Fruit fly (Drosophila melanogaster) whole organism, embryonic: Measurements from ENCODE around the gene Sec8.
A peak's percentile ranks its signal among the peaks of the same experiment; 100 is the strongest.

Experiments
- Adf1 ChIP-seq: fragments of 200-800 bp; sonication (Bioruptor generic); IDR thresholded peaks from 2 replicates; pipeline ENCODE4 v1.3.6; 2022; ENCODE audit warnings: missing biosample characterization, missing genetic modification characterization
- Atf3 ChIP-seq: fragments of 200-800 bp; sonication (Bioruptor generic); optimal IDR thresholded peaks from 3 replicates; lab custom pipeline; 2016; ENCODE audit warnings: missing biosample characterization, missing genetic modification characterization
- Bteb2 ChIP-seq: fragments of 200-800 bp; sonication (Bioruptor generic); optimal IDR thresholded peaks from 2 replicates; lab custom pipeline; 2016; ENCODE audit warnings: missing biosample characterization, missing genetic modification characterization
- CG10209 ChIP-seq: fragments of 200-800 bp; sonication (Bioruptor generic); optimal IDR thresholded peaks from 3 replicates; lab custom pipeline; 2017; ENCODE audit warnings: missing biosample characterization, mild to moderate bottlenecking, missing genetic modification characterization, missing genetic modification reagents
- CG11695 ChIP-seq: fragments of 200-800 bp; sonication (Bioruptor generic); IDR thresholded peaks from 3 replicates; pipeline ENCODE4 v1.3.6; 2022; ENCODE audit warnings: missing biosample characterization, missing genetic modification characterization
- CG12391 ChIP-seq: fragments of 200-800 bp; sonication (Bioruptor generic); optimal IDR thresholded peaks from 3 replicates; lab custom pipeline; 2018; ENCODE audit warnings: missing biosample characterization, mild to moderate bottlenecking, missing genetic modification characterization, moderate library complexity
- CG14965 ChIP-seq: fragments of 200-800 bp; sonication (Bioruptor generic); optimal IDR thresholded peaks from 2 replicates; lab custom pipeline; 2016; ENCODE audit warnings: missing biosample characterization, missing genetic modification characterization, borderline replicate concordance
- CG17359 ChIP-seq: fragments of 200-800 bp; sonication (Bioruptor generic); optimal IDR thresholded peaks from 3 replicates; lab custom pipeline; 2018; ENCODE audit warnings: missing biosample characterization, mild to moderate bottlenecking, missing genetic modification characterization, moderate library complexity
- CG2116 ChIP-seq: fragments of 200-800 bp; sonication (Bioruptor generic); optimal IDR thresholded peaks from 3 replicates; lab custom pipeline; 2018; ENCODE audit warnings: missing biosample characterization, mild to moderate bottlenecking, missing genetic modification characterization
- CG2199 ChIP-seq: fragments of 200-800 bp; sonication (Bioruptor generic); IDR thresholded peaks from 3 replicates; pipeline ENCODE4 v1.3.6; 2022; ENCODE audit warnings: missing biosample characterization, missing genetic modification characterization
- CG42726 ChIP-seq: fragments of 200-800 bp; sonication (Bioruptor generic); IDR thresholded peaks from 2 replicates; pipeline ENCODE4 v1.3.6; 2022; ENCODE audit warnings: missing biosample characterization, missing genetic modification characterization; ENCODE audit not compliant: partially characterized antibody
- CG8089 ChIP-seq: fragments of 200-800 bp; sonication (Bioruptor generic); optimal IDR thresholded peaks from 3 replicates; lab custom pipeline; 2016; ENCODE audit warnings: missing biosample characterization, missing genetic modification characterization
- CG8290 ChIP-seq, 3 experiments: fragments of 200-800 bp; sonication (Bioruptor generic); optimal IDR thresholded peaks; 2 replicates each; lab custom pipeline; 2016 to 2019; ENCODE audit warnings: missing biosample characterization in 3 of 3, missing genetic modification characterization in 3 of 3, mild to moderate bottlenecking in 2 of 3, moderate library complexity in 1 of 3
- CG9797 ChIP-seq: fragments of 200-800 bp; sonication (Bioruptor generic); optimal IDR thresholded peaks from 3 replicates; lab custom pipeline; 2018; ENCODE audit warnings: missing biosample characterization, mild to moderate bottlenecking, missing genetic modification characterization
- CHES-1-like ChIP-seq: fragments of 200-800 bp; sonication (Bioruptor generic); optimal IDR thresholded peaks from 2 replicates; lab custom pipeline; 2016; ENCODE audit warnings: missing biosample characterization, missing genetic modification characterization
- Deaf1 ChIP-seq: fragments of 200-800 bp; optimal IDR thresholded peaks from 3 replicates; lab custom pipeline; 2019; ENCODE audit warnings: missing biosample characterization, mild to moderate bottlenecking, missing genetic modification characterization, moderate library complexity
- Doc2 ChIP-seq: fragments of 200-800 bp; sonication (Bioruptor generic); IDR thresholded peaks from 2 replicates; pipeline ENCODE4 v1.3.6; 2022; ENCODE audit warnings: missing biosample characterization, missing genetic modification characterization
- GATAe ChIP-seq: fragments of 200-800 bp; sonication (Bioruptor generic); conservative IDR thresholded peaks from 2 replicates; pipeline ENCODE4 v1.3.6; 2022; ENCODE audit warnings: missing biosample characterization, missing genetic modification characterization
- H15 ChIP-seq: fragments of 200-800 bp; sonication (Bioruptor generic); IDR thresholded peaks from 3 replicates; pipeline ENCODE4 v1.3.6; 2022; ENCODE audit warnings: missing biosample characterization, missing genetic modification characterization
- Hr51 ChIP-seq, 2 experiments: fragments of 200-800 bp; sonication (Bioruptor generic); optimal IDR thresholded peaks; 2 replicates in 1 of 2; 3 replicates in 1 of 2; lab custom pipeline; 2016 to 2018; ENCODE audit warnings: missing biosample characterization in 2 of 2, missing genetic modification characterization in 2 of 2, mild to moderate bottlenecking in 1 of 2, moderate library complexity in 1 of 2
- Kr ChIP-seq: fragments of 200-800 bp; sonication (Bioruptor generic); optimal IDR thresholded peaks from 2 replicates; lab custom pipeline; 2017; ENCODE audit warnings: missing biosample characterization, mild to moderate bottlenecking, missing genetic modification characterization
- Lhr ChIP-seq: fragments of 200-800 bp; sonication (Bioruptor generic); optimal IDR thresholded peaks from 3 replicates; lab custom pipeline; 2017; ENCODE audit warnings: mild to moderate bottlenecking, missing biosample characterization, missing genetic modification reagents, missing genetic modification characterization
- MBD-R2 ChIP-seq: fragments of 200-800 bp; sonication (Bioruptor generic); IDR thresholded peaks from 2 replicates; pipeline ENCODE4 v1.3.6; 2022; ENCODE audit warnings: missing biosample characterization, missing genetic modification characterization
- Mad ChIP-seq: fragments of 200-800 bp; sonication (Bioruptor generic); optimal IDR thresholded peaks from 2 replicates; lab custom pipeline; 2016; ENCODE audit warnings: missing biosample characterization, missing genetic modification characterization
- Ravus ChIP-seq: fragments of 200-800 bp; sonication (Bioruptor generic); IDR thresholded peaks from 2 replicates; pipeline ENCODE4 v1.3.6; 2022; ENCODE audit warnings: missing biosample characterization, missing genetic modification characterization
- Sin3A ChIP-seq: fragments of >200 bp; optimal IDR thresholded peaks from 2 replicates; lab custom pipeline; 2018
- Ssrp ChIP-seq: fragments of 200-800 bp; sonication (Bioruptor generic); optimal IDR thresholded peaks from 2 replicates; lab custom pipeline; 2018; ENCODE audit warnings: missing biosample characterization, mild to moderate bottlenecking, missing genetic modification characterization, moderate library complexity
- TFAM ChIP-seq: fragments of 200-800 bp; sonication (Bioruptor generic); optimal IDR thresholded peaks from 2 replicates; lab custom pipeline; 2017; ENCODE audit warnings: missing biosample characterization, missing genetic modification characterization, inconsistent platforms
- caup ChIP-seq: fragments of 200-800 bp; sonication (Bioruptor generic); optimal IDR thresholded peaks from 3 replicates; lab custom pipeline; 2017; ENCODE audit warnings: missing biosample characterization, mild to moderate bottlenecking, missing genetic modification characterization, moderate library complexity; ENCODE audit not compliant: severe bottlenecking
- corto ChIP-seq: fragments of 200-800 bp; sonication (Bioruptor generic); optimal IDR thresholded peaks from 2 replicates; lab custom pipeline; 2016; ENCODE audit warnings: missing biosample characterization, mild to moderate bottlenecking, missing genetic modification characterization, moderate library complexity
- danr ChIP-seq: fragments of 200-800 bp; sonication (Bioruptor generic); IDR thresholded peaks from 2 replicates; pipeline ENCODE4 v1.3.6; 2022; ENCODE audit warnings: missing biosample characterization, missing genetic modification characterization
- fd102C ChIP-seq: fragments of 200-800 bp; sonication (Bioruptor generic); optimal IDR thresholded peaks from 2 replicates; lab custom pipeline; 2018; ENCODE audit warnings: missing biosample characterization, mild to moderate bottlenecking, missing genetic modification characterization, moderate library complexity
- gt ChIP-seq: fragments of 200-800 bp; sonication (Bioruptor generic); IDR thresholded peaks from 2 replicates; pipeline ENCODE4 v1.3.6; 2022; ENCODE audit warnings: missing biosample characterization, missing genetic modification characterization
- lmd ChIP-seq: fragments of 200-800 bp; sonication (Bioruptor generic); IDR thresholded peaks from 2 replicates; pipeline ENCODE4 v1.3.6; 2022; ENCODE audit warnings: missing biosample characterization, missing genetic modification characterization
- lola ChIP-seq, 3 experiments: fragments of >200 bp in 2 of 3; fragments of 200-800 bp in 1 of 3; sonication (Bioruptor generic) in 1 of 3; optimal IDR thresholded peaks; 2 replicates each; lab custom pipeline; 2017 to 2019; ENCODE audit warnings: missing biosample characterization in 3 of 3, missing genetic modification characterization in 3 of 3, mild to moderate bottlenecking in 1 of 3, moderate library complexity in 1 of 3
- mirr ChIP-seq: fragments of 200-800 bp; sonication (Bioruptor generic); optimal IDR thresholded peaks from 3 replicates; lab custom pipeline; 2018; ENCODE audit warnings: missing biosample characterization, mild to moderate bottlenecking, missing genetic modification characterization
- pfk ChIP-seq: fragments of 200-800 bp; sonication (Bioruptor generic); optimal IDR thresholded peaks from 2 replicates; lab custom pipeline; 2018; ENCODE audit warnings: missing biosample characterization, mild to moderate bottlenecking, missing genetic modification characterization, moderate library complexity
- pum ChIP-seq: fragments of 200-800 bp; sonication (Bioruptor generic); optimal IDR thresholded peaks from 2 replicates; lab custom pipeline; 2016; ENCODE audit warnings: missing biosample characterization, missing genetic modification characterization
- repo ChIP-seq: fragments of 200-800 bp; sonication (Bioruptor generic); optimal IDR thresholded peaks from 2 replicates; lab custom pipeline; 2016; ENCODE audit warnings: missing biosample characterization, missing genetic modification characterization
- run ChIP-seq: fragments of 200-800 bp; sonication (Bioruptor generic); optimal IDR thresholded peaks from 3 replicates; lab custom pipeline; 2018; ENCODE audit warnings: missing biosample characterization, mild to moderate bottlenecking, missing genetic modification characterization
- sim ChIP-seq: fragments of 200-800 bp; sonication (Bioruptor generic); IDR thresholded peaks from 2 replicates; pipeline ENCODE4 v1.3.6; 2022; ENCODE audit warnings: missing biosample characterization, missing genetic modification characterization
- slp2 ChIP-seq: fragments of 200-800 bp; sonication (Bioruptor generic); optimal IDR thresholded peaks from 2 replicates; lab custom pipeline; 2016; ENCODE audit warnings: missing biosample characterization, missing genetic modification characterization
- sna ChIP-seq: fragments of 200-800 bp; sonication (Bioruptor generic); IDR thresholded peaks from 2 replicates; pipeline ENCODE4 v1.3.6; 2022; ENCODE audit warnings: missing biosample characterization, missing genetic modification characterization; ENCODE audit not compliant: partially characterized antibody
- tgo ChIP-seq: fragments of 200-800 bp; sonication (Bioruptor generic); IDR thresholded peaks from 3 replicates; pipeline ENCODE4 v1.3.6; 2022; ENCODE audit warnings: missing biosample characterization, missing genetic modification characterization
- toy ChIP-seq: fragments of 200-800 bp; sonication (Bioruptor generic); IDR thresholded peaks from 2 replicates; pipeline ENCODE4 v1.3.6; 2022; ENCODE audit warnings: missing biosample characterization, missing genetic modification characterization
- ttk ChIP-seq: fragments of 200-800 bp; sonication (Bioruptor generic); IDR thresholded peaks from 2 replicates; pipeline ENCODE4 v2.1.2; 2022; ENCODE audit warnings: missing biosample characterization, missing genetic modification characterization
- usp ChIP-seq: fragments of >200 bp; optimal IDR thresholded peaks from 2 replicates; lab custom pipeline; 2017; ENCODE audit warnings: missing biosample characterization, missing genetic modification characterization
- vfl ChIP-seq: fragments of 200-800 bp; sonication (Bioruptor generic); optimal IDR thresholded peaks from 2 replicates; lab custom pipeline; 2016; ENCODE audit warnings: missing biosample characterization, missing genetic modification characterization
- wek ChIP-seq: fragments of 200-800 bp; sonication (Bioruptor generic); optimal IDR thresholded peaks from 3 replicates; lab custom pipeline; 2018; ENCODE audit warnings: missing biosample characterization, mild to moderate bottlenecking, missing genetic modification characterization, moderate library complexity
- zen ChIP-seq: fragments of 200-800 bp; sonication (Bioruptor generic); optimal IDR thresholded peaks from 3 replicates; lab custom pipeline; 2018; ENCODE audit warnings: missing biosample characterization, mild to moderate bottlenecking, missing genetic modification characterization, moderate library complexity

Sec8 gene

DNA sequence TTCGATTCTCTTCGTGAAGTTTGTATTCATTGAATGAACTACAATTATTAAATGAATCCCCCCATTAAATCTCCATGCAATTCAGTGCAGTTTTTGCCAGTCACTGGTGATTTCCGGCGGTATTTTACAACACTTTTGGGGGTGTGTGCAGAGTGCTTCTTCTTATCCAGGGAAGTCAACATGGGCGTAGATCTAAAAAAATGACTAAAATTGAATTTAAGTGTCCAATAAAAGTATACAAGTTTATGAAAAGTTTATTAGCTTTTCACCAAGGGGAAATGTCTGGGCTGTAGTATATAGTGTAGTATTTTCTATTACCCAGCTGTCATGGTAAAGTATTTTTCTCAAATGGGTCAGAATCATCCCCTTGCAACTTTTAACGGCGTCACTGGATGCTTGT, 32.7 kb upstream of the Sec8 start, which contains the start of gene Hpf1 (continued):
- TF ChIP-seq Atf3 = peak; percentile 98
- TF ChIP-seq CG12391 (tag; lab: Kevin White, UChicago) = peak; percentile 98
- peak; percentile 99 for TF ChIP-seq wek (GFP tag; lab: Kevin White, UChicago)
- peak; percentile 4 for TF ChIP-seq Kr (GFP tag; lab: Kevin White, UChicago)
- peak; percentile 85 for TF ChIP-seq Deaf1 (tag; lab: Kevin White, UChicago)
- peak; percentile 99 for TF ChIP-seq Bteb2 (GFP tag; lab: Kevin White, UChicago)
- peak; percentile 98 for TF ChIP-seq Mad (GFP tag; lab: Kevin White, UChicago)
- peak; percentile 85; the same call in 2 of the 3 replicates for TF ChIP-seq CG2199
- TF ChIP-seq gt = peak; percentile 91
- TF ChIP-seq CG8089 (GFP tag; lab: Kevin White, UChicago) = peak; percentile 98
- peak; percentile 97 for TF ChIP-seq zen (tag; lab: Kevin White, UChicago)
- peak; percentile 87 for TF ChIP-seq TFAM (GFP tag; lab: Kevin White, UChicago)
- peak; percentile 88 for TF ChIP-seq CG14965
- TF ChIP-seq Ssrp = peak; percentile 97
- TF ChIP-seq Hr51 (GFP tag; optimal IDR thresholded peaks at IDR 0.05; lab: Kevin White, UChicago) = peak; percentile 98
- TF ChIP-seq run (tag; lab: Kevin White, UChicago) = peak; percentile 93
- TF ChIP-seq GATAe (GFP tag; lab: Robert Waterston, UW) = peak; percentile 96
- TF ChIP-seq CG10209 (GFP tag; lab: Kevin White, UChicago) = peak; percentile 98
- TF ChIP-seq lmd = peak; percentile 98
- 0 out of 2 replicates have a peak, but pooled peaks have one; percentile 29 for TF ChIP-seq CG42726
- TF ChIP-seq MBD-R2 (GFP tag; lab: Robert Waterston, UW) = peak; percentile 99
- peak; percentile 84 for TF ChIP-seq Adf1 (GFP tag; lab: Robert Waterston, UW)
- peak; percentile 93 for TF ChIP-seq Lhr
- peak; percentile 96 for TF ChIP-seq slp2 (GFP tag; lab: Kevin White, UChicago)
- peak; percentile 92 for TF ChIP-seq CG8290 (GFP tag; optimal IDR thresholded peaks at IDR 0.05; lab: Kevin White, UChicago)
- peak; percentile 82 to 98 for TF ChIP-seq CG8290 (tag; optimal IDR thresholded peaks at IDR 0.05; lab: Kevin White, UChicago)
- TF ChIP-seq sim (GFP tag; lab: Robert Waterston, UW) = peak; percentile 93
- peak; percentile 84 for TF ChIP-seq CG2116 (GFP tag; lab: Kevin White, UChicago)
- peak; percentile 29 for TF ChIP-seq CG9797 (GFP tag; lab: Kevin White, UChicago)
- TF ChIP-seq usp (GFP tag; lab: Kevin White, UChicago) = no peak
- peak; percentile 98 for TF ChIP-seq corto
- TF ChIP-seq Ravus (GFP tag; lab: Robert Waterston, UW) = peak; percentile 93
- TF ChIP-seq toy (GFP tag; lab: Robert Waterston, UW) = peak; percentile 93
- TF ChIP-seq pum (GFP tag; lab: Kevin White, UChicago) = peak; percentile 98
- TF ChIP-seq pfk (GFP tag; lab: Kevin White, UChicago) = peak; percentile 51
- TF ChIP-seq CHES-1-like (GFP tag; lab: Kevin White, UChicago) = peak; percentile 99
- peak; percentile 63 for TF ChIP-seq fd102C
- no peak for TF ChIP-seq Sin3A (lab: Kevin White, UChicago)
- peak in 1 of 3 experiments; percentile 96 for TF ChIP-seq lola (GFP tag; optimal IDR thresholded peaks at IDR 0.05; lab: Kevin White, UChicago)
- TF ChIP-seq sna (GFP tag; lab: Robert Waterston, UW) = no peak
- peak; percentile 97 for TF ChIP-seq H15 (GFP tag; lab: Robert Waterston, UW)
- TF ChIP-seq repo (GFP tag; lab: Kevin White, UChicago) = peak; percentile 97
- peak; percentile 98 for TF ChIP-seq CG17359 (tag; lab: Kevin White, UChicago)
- TF ChIP-seq CG11695 (GFP tag; lab: Robert Waterston, UW) = peak; percentile 99
- TF ChIP-seq mirr = peak; percentile 99
- TF ChIP-seq danr = peak; percentile 97
- TF ChIP-seq tgo (GFP tag; lab: Robert Waterston, UW) = peak; percentile 98
- TF ChIP-seq Doc2 = peak; percentile 95
- peak; percentile 94 for TF ChIP-seq ttk
- TF ChIP-seq vfl (GFP tag; lab: Kevin White, UChicago) = peak; percentile 98
- peak; percentile 98 for TF ChIP-seq caup (GFP tag; lab: Kevin White, UChicago)
